Worm (Caenorhabditis elegans): ENCODE results near the gene msp-45.

DNA sequence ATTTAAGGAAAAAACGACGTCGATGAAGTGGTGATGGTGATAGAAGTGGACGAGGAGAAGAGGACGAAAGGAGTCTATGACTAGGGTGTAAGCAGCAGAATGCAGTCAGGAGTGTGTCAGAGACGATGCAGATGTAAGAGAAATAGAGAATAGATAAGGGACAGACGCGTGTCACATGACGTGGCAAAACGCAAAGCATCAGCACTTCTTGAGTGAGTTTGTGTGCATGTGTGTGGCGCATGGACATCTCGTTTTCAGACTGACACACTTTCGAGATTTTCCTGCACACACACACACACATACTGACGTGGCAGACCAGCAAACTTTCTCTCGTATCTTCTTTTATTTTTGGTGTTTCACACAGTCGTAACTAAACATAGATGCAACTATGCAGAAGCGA is 25.6 kb upstream of the msp-45 start:
- TF ChIP-seq rnt-1 (tag; optimal IDR thresholded peaks at IDR 0.05): no peak
- no peak for TF ChIP-seq pha-2 (tag; optimal IDR thresholded peaks at IDR 0.05)
- no peak for TF ChIP-seq sox-2 (GFP tag; IDR thresholded peaks at IDR 0.05)
- TF ChIP-seq hlh-8 (tag; optimal IDR thresholded peaks at IDR 0.05): no peak
- TF ChIP-seq sdc-2 (tag; optimal IDR thresholded peaks at IDR 0.05): no peak
